Fruit fly (Drosophila melanogaster) whole organism, embryonic: ENCODE measurements around the gene CG33172.
A peak's percentile ranks its signal among the peaks of the same experiment; 100 is the strongest.

Experiments used
- Asciz ChIP-seq: fragments of 200-800 bp; sonication (Bioruptor generic); optimal IDR thresholded peaks from 2 replicates; lab custom pipeline; 2017; ENCODE audit warnings: missing biosample characterization, mild to moderate bottlenecking, missing genetic modification characterization, missing genetic modification reagents
- Atf3 ChIP-seq: fragments of 200-800 bp; sonication (Bioruptor generic); optimal IDR thresholded peaks from 3 replicates; lab custom pipeline; 2016; ENCODE audit warnings: missing biosample characterization, missing genetic modification characterization
- Bgb ChIP-seq: fragments of 200-800 bp; sonication (Bioruptor generic); IDR thresholded peaks from 2 replicates; pipeline ENCODE4 v1.3.6; 2022; ENCODE audit warnings: missing biosample characterization, missing genetic modification characterization; ENCODE audit not compliant: partially characterized antibody
- CG11456 ChIP-seq: fragments of 200-800 bp; sonication (Bioruptor generic); IDR thresholded peaks from 3 replicates; pipeline ENCODE4 v1.3.6; 2022; ENCODE audit warnings: missing biosample characterization, missing genetic modification characterization
- CG12236 ChIP-seq: fragments of 200-800 bp; sonication (Bioruptor generic); optimal IDR thresholded peaks from 2 replicates; lab custom pipeline; 2016; ENCODE audit warnings: missing biosample characterization, missing genetic modification characterization
- CG12391 ChIP-seq: fragments of 200-800 bp; sonication (Bioruptor generic); optimal IDR thresholded peaks from 3 replicates; lab custom pipeline; 2018; ENCODE audit warnings: missing biosample characterization, mild to moderate bottlenecking, missing genetic modification characterization, moderate library complexity
- CG13894 ChIP-seq: fragments of 200-800 bp; sonication (Bioruptor generic); optimal IDR thresholded peaks from 3 replicates; lab custom pipeline; 2018; ENCODE audit warnings: missing biosample characterization, mild to moderate bottlenecking, missing genetic modification characterization, moderate library complexity
- CG14860 ChIP-seq: fragments of 200-800 bp; sonication (Bioruptor generic); IDR thresholded peaks from 3 replicates; pipeline ENCODE4 v1.3.6; 2022; ENCODE audit warnings: missing biosample characterization, missing genetic modification characterization; ENCODE audit not compliant: partially characterized antibody
- CG16813 ChIP-seq: fragments of 200-800 bp; sonication (Bioruptor generic); IDR thresholded peaks from 3 replicates; pipeline ENCODE4 v1.3.6; 2022; ENCODE audit warnings: missing biosample characterization, missing genetic modification characterization; ENCODE audit not compliant: partially characterized antibody
- CG32772 ChIP-seq: fragments of 200-800 bp; sonication (Bioruptor generic); IDR thresholded peaks from 2 replicates; pipeline ENCODE4 v1.3.6; 2022; ENCODE audit warnings: missing biosample characterization, missing genetic modification characterization
- CG33557 ChIP-seq: fragments of 200-800 bp; sonication (Bioruptor generic); optimal IDR thresholded peaks from 2 replicates; lab custom pipeline; 2019; ENCODE audit warnings: missing biosample characterization, mild to moderate bottlenecking, missing genetic modification characterization, moderate library complexity
- CG3838 ChIP-seq: fragments of 200-800 bp; sonication (Bioruptor generic); optimal IDR thresholded peaks from 3 replicates; lab custom pipeline; 2016; ENCODE audit warnings: missing biosample characterization, missing genetic modification characterization
- CG6813 ChIP-seq: fragments of 200-800 bp; sonication (Bioruptor generic); optimal IDR thresholded peaks from 2 replicates; lab custom pipeline; 2017; ENCODE audit warnings: missing biosample characterization, missing genetic modification characterization, mild to moderate bottlenecking, moderate library complexity, missing genetic modification reagents
- CG8290 ChIP-seq, 3 experiments: fragments of 200-800 bp; sonication (Bioruptor generic); optimal IDR thresholded peaks; 2 replicates each; lab custom pipeline; 2016 to 2019; ENCODE audit warnings: missing biosample characterization in 3 of 3, missing genetic modification characterization in 3 of 3, mild to moderate bottlenecking in 2 of 3, moderate library complexity in 1 of 3
- Hmr ChIP-seq: fragments of 200-800 bp; sonication (Bioruptor generic); optimal IDR thresholded peaks from 3 replicates; lab custom pipeline; 2017; ENCODE audit warnings: mild to moderate bottlenecking, missing biosample characterization, missing genetic modification reagents, missing genetic modification characterization
- Hr78 ChIP-seq, 2 experiments: fragments of 200-800 bp in 1 of 2; fragments of >200 bp in 1 of 2; sonication (Bioruptor generic) in 1 of 2; optimal IDR thresholded peaks; 2 replicates each; lab custom pipeline; 2017 to 2019; ENCODE audit warnings: missing biosample characterization in 2 of 2, missing genetic modification characterization in 2 of 2, mild to moderate bottlenecking in 1 of 2, moderate library complexity in 1 of 2
- Neu2 ChIP-seq: fragments of 200-800 bp; sonication (Bioruptor generic); optimal IDR thresholded peaks from 3 replicates; lab custom pipeline; 2016; ENCODE audit warnings: missing biosample characterization, missing genetic modification characterization, borderline replicate concordance
- Ptx1 ChIP-seq: fragments of 200-800 bp; sonication (Bioruptor generic); IDR thresholded peaks from 2 replicates; pipeline ENCODE4 v1.3.6; 2022; ENCODE audit warnings: missing biosample characterization, missing genetic modification characterization
- Rfx ChIP-seq: fragments of 200-800 bp; sonication (Bioruptor generic); IDR thresholded peaks from 2 replicates; pipeline ENCODE4 v1.3.6; 2022; ENCODE audit warnings: missing biosample characterization, missing genetic modification characterization
- Scr ChIP-seq: fragments of 200-800 bp; sonication (Bioruptor generic); IDR thresholded peaks from 2 replicates; pipeline ENCODE4 v1.3.6; 2022; ENCODE audit warnings: missing biosample characterization, missing genetic modification characterization; ENCODE audit not compliant: partially characterized antibody
- Sin3A ChIP-seq: fragments of >200 bp; optimal IDR thresholded peaks from 2 replicates; lab custom pipeline; 2018
- Sry-δ ChIP-seq: fragments of 200-800 bp; sonication (Bioruptor generic); optimal IDR thresholded peaks from 2 replicates; lab custom pipeline; 2016; ENCODE audit warnings: missing biosample characterization, missing genetic modification characterization
- ato ChIP-seq: fragments of 200-800 bp; sonication (Bioruptor generic); IDR thresholded peaks from 2 replicates; pipeline ENCODE4 v1.3.6; 2022; ENCODE audit warnings: missing biosample characterization, missing genetic modification characterization; ENCODE audit not compliant: partially characterized antibody
- bbx ChIP-seq: fragments of 200-800 bp; sonication (Bioruptor generic); IDR thresholded peaks from 2 replicates; pipeline ENCODE4 v1.3.6; 2022; ENCODE audit warnings: missing biosample characterization, missing genetic modification characterization; ENCODE audit not compliant: partially characterized antibody
- chinmo ChIP-seq: fragments of 200-800 bp; sonication (Bioruptor generic); IDR thresholded peaks from 4 replicates; pipeline ENCODE4 v1.3.6; 2022; ENCODE audit warnings: missing biosample characterization, missing genetic modification characterization; ENCODE audit not compliant: partially characterized antibody
- crp ChIP-seq, 2 experiments: fragments of 200-800 bp; sonication (Bioruptor generic); optimal IDR thresholded peaks; 2 replicates in 1 of 2; 3 replicates in 1 of 2; lab custom pipeline; 2017; ENCODE audit warnings: missing biosample characterization in 2 of 2, missing genetic modification characterization in 2 of 2, mild to moderate bottlenecking in 1 of 2, moderate library complexity in 1 of 2
- dysf ChIP-seq: fragments of 200-800 bp; sonication (Bioruptor generic); IDR thresholded peaks from 3 replicates; pipeline ENCODE4 v1.3.6; 2022; ENCODE audit warnings: missing biosample characterization, missing genetic modification characterization
- emc ChIP-seq: fragments of 200-800 bp; sonication (Bioruptor generic); optimal IDR thresholded peaks from 2 replicates; lab custom pipeline; 2016; ENCODE audit warnings: missing biosample characterization, missing genetic modification characterization
- fd3F ChIP-seq: fragments of 200-800 bp; sonication (Bioruptor generic); optimal IDR thresholded peaks from 2 replicates; lab custom pipeline; 2018; ENCODE audit warnings: missing biosample characterization, mild to moderate bottlenecking, missing genetic modification characterization, moderate library complexity
- gcm2 ChIP-seq: fragments of 200-800 bp; sonication (Bioruptor generic); optimal IDR thresholded peaks from 2 replicates; lab custom pipeline; 2016; ENCODE audit warnings: missing biosample characterization, missing genetic modification characterization
- gfzf ChIP-seq: fragments of 200-800 bp; sonication (Bioruptor generic); optimal IDR thresholded peaks from 2 replicates; lab custom pipeline; 2016; ENCODE audit warnings: missing biosample characterization, mild to moderate bottlenecking, missing genetic modification characterization, moderate library complexity
- hbn ChIP-seq: fragments of 200-800 bp; sonication (Bioruptor generic); IDR thresholded peaks from 2 replicates; pipeline ENCODE4 v1.3.6; 2022; ENCODE audit warnings: missing biosample characterization, missing genetic modification characterization; ENCODE audit not compliant: partially characterized antibody
- inv ChIP-seq: fragments of 200-800 bp; sonication (Bioruptor generic); IDR thresholded peaks from 2 replicates; pipeline ENCODE4 v1.3.6; 2022; ENCODE audit warnings: missing biosample characterization, missing genetic modification characterization; ENCODE audit not compliant: partially characterized antibody
- luna ChIP-seq: fragments of 200-800 bp; sonication (Bioruptor generic); optimal IDR thresholded peaks from 2 replicates; lab custom pipeline; 2016; ENCODE audit warnings: missing biosample characterization, missing genetic modification characterization
- mld ChIP-seq: fragments of 200-800 bp; sonication (Bioruptor generic); IDR thresholded peaks from 3 replicates; pipeline ENCODE4 v1.3.6; 2022; ENCODE audit warnings: missing biosample characterization, missing genetic modification characterization; ENCODE audit not compliant: partially characterized antibody
- nerfin-2 ChIP-seq: fragments of 200-800 bp; sonication (Bioruptor generic); IDR thresholded peaks from 2 replicates; pipeline ENCODE4 v1.3.6; 2022; ENCODE audit warnings: missing biosample characterization, missing genetic modification characterization; ENCODE audit not compliant: partially characterized antibody
- org-1 ChIP-seq: fragments of 200-800 bp; sonication (Bioruptor generic); optimal IDR thresholded peaks from 2 replicates; lab custom pipeline; 2017; ENCODE audit warnings: missing biosample characterization, missing genetic modification characterization
- sc ChIP-seq, 3 experiments: fragments of >200 bp in 2 of 3; fragments of 200-800 bp in 1 of 3; sonication (Bioruptor generic) in 1 of 3; optimal IDR thresholded peaks; 2 replicates in 2 of 3; 3 replicates in 1 of 3; lab custom pipeline; 2017; ENCODE audit warnings: mild to moderate bottlenecking in 1 of 3, missing biosample characterization in 1 of 3, missing genetic modification characterization in 1 of 3, missing genetic modification reagents in 1 of 3
- sima ChIP-seq: fragments of 200-800 bp; sonication (Bioruptor generic); optimal IDR thresholded peaks from 2 replicates; lab custom pipeline; 2016; ENCODE audit warnings: missing biosample characterization, missing genetic modification characterization
- sna ChIP-seq: fragments of 200-800 bp; sonication (Bioruptor generic); IDR thresholded peaks from 2 replicates; pipeline ENCODE4 v1.3.6; 2022; ENCODE audit warnings: missing biosample characterization, missing genetic modification characterization; ENCODE audit not compliant: partially characterized antibody
- sr ChIP-seq: fragments of 200-800 bp; sonication (Bioruptor generic); IDR thresholded peaks from 3 replicates; pipeline ENCODE4 v1.3.6; 2022; ENCODE audit warnings: missing biosample characterization, missing genetic modification characterization
- ssp ChIP-seq: fragments of 200-800 bp; sonication (Bioruptor generic); IDR thresholded peaks from 2 replicates; pipeline ENCODE4 v1.3.6; 2022; ENCODE audit warnings: missing biosample characterization, missing genetic modification characterization
- tna ChIP-seq: fragments of 200-800 bp; sonication (Bioruptor generic); IDR thresholded peaks from 2 replicates; pipeline ENCODE4 v1.3.6; 2022; ENCODE audit warnings: missing biosample characterization, missing genetic modification characterization; ENCODE audit not compliant: partially characterized antibody

Gene CG33172

DNA sequence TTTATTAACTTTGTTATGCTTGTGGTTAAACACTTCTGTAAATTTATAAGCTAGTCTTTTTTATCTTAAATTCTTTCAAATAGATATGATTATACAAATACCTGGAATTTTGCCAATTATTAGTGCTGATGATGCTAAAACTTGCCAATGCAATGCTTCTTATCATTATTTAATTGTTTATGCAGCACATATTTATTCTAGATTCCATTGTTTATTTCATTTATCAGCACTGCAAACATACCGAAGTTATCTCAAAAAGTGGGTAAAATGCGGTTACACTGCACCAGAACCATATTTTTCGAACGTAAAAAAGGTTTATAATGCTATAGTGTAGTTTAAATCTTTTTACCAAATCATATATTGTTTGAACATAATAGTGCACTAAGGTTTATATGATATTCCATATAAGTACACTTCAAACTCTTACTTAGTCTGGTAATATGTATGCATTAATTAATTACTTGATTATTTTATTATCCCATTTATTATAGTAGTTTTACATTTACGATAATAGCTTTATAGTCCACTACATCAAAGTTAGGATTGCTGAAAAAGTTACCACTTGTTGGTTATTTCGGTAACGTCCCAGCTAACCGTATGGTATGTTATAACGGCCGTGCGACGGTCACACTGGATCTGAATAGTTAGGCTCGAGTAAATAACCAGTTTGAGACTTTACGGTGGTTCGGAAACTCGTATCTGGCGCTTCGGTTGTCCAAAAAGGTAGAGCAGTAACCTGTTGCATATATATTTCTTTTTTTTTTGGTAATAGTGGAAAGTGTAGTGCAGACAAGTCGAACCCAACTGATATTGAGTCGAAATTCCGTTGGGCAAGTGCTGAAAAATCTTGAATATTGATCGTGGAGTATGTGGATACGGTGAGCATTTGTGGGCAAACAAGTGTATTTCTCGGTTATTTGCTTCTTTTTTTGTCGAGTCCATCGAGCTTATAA, 19.0 kb downstream of the CG33172 start, which contains the start of gene Rhp (continued):
- TF ChIP-seq fd3F (GFP tag; lab: Kevin White, UChicago) = peak; percentile 58
- TF ChIP-seq sr = no peak
- no peak for TF ChIP-seq luna (GFP tag; lab: Kevin White, UChicago)
- TF ChIP-seq Asciz (GFP tag; lab: Kevin White, UChicago) = peak; percentile 64
- no peak for TF ChIP-seq CG13894 (tag; lab: Kevin White, UChicago)
- TF ChIP-seq Atf3 (GFP tag; lab: Kevin White, UChicago) = no peak
- TF ChIP-seq CG6813 = peak; percentile 75
- no peak for TF ChIP-seq CG3838 (GFP tag; lab: Kevin White, UChicago)
- no peak for TF ChIP-seq emc (GFP tag; lab: Kevin White, UChicago)
- TF ChIP-seq CG12391 = peak; percentile 11
- TF ChIP-seq CG12236 (GFP tag; lab: Kevin White, UChicago) = no peak
- TF ChIP-seq org-1 (GFP tag; lab: Kevin White, UChicago) = no peak
- TF ChIP-seq sc (optimal IDR thresholded peaks at IDR 0.05; lab: Kevin White, UChicago) = no peak
- no peak for TF ChIP-seq sc (GFP tag; optimal IDR thresholded peaks at IDR 0.05; lab: Kevin White, UChicago)
- no peak for TF ChIP-seq CG32772 (GFP tag; lab: Robert Waterston, UW)
- TF ChIP-seq dysf (GFP tag; lab: Robert Waterston, UW) = no peak
- TF ChIP-seq gcm2 = no peak
- no peak for TF ChIP-seq inv (GFP tag; lab: Robert Waterston, UW)
- peak; percentile 68 for TF ChIP-seq CG33557 (GFP tag; lab: Kevin White, UChicago)
- peak; percentile 37 for TF ChIP-seq Hmr (GFP tag; lab: Kevin White, UChicago)
- TF ChIP-seq sima = no peak

DNA sequence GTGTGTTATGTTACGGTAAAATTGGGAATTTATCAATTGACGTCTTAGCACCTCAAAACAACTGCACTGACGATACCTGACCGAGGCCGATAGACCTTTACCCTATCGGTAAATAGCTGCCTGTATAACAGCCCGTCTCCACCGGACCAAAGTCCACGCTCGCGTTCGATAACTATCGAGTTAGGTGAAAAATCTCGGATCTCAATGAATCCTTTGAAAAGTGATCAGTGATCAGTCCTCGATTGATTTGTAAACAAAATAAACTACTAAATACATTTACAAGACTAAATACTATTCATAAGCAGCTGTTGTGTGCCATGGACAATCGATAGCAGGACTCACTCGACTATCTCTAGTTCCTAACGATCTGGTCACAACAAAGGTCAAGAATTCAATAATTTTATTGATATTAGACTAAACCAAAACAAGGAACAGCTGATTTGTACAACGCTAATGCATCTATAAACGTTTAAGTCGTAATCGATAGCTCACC, 26.5 kb downstream of the CG33172 start, which contains the start of gene sordd1:
Gene sordd1, minus strand, starts transcription at position 78 of the 493 bp plus-strand sequence.
- TF ChIP-seq mld (GFP tag; lab: Robert Waterston, UW) (peak; percentile 82), Sry-δ (GFP tag; lab: Kevin White, UChicago) (peak; percentile 76), ato (GFP tag; lab: Robert Waterston, UW) (peak; percentile 81), Sin3A (lab: Kevin White, UChicago) (peak; percentile 15), ssp (peak; percentile 98), Hr78 (GFP tag; optimal IDR thresholded peaks at IDR 0.05; lab: Kevin White, UChicago) (peak in 1 of 2 experiments; percentile 58), CG11456 (peak; percentile 51; the same call in 1 of the 3 replicates), Neu2 (peak; percentile 53), CG14860 (GFP tag; lab: Robert Waterston, UW) (peak; percentile 89), CG8290 (GFP tag; optimal IDR thresholded peaks at IDR 0.05; lab: Kevin White, UChicago) (peak; percentile 74), CG8290 (tag; optimal IDR thresholded peaks at IDR 0.05; lab: Kevin White, UChicago) (peak in 1 of 2 experiments; percentile 63), inv (GFP tag; lab: Robert Waterston, UW) (peak; percentile 95), Bgb (GFP tag; lab: Robert Waterston, UW) (peak; percentile 91), bbx (GFP tag; lab: Robert Waterston, UW) (peak; percentile 85), hbn (GFP tag; lab: Robert Waterston, UW) (peak; percentile 83), Rfx (GFP tag; lab: Robert Waterston, UW) (0 out of 2 replicates have a peak, but pooled peaks have one; percentile 27), tna (peak; percentile 86), gfzf (GFP tag; lab: Kevin White, UChicago) (peak; percentile 2), nerfin-2 (GFP tag; lab: Robert Waterston, UW) (peak; percentile 88), CG16813 (GFP tag; lab: Robert Waterston, UW) (peak; percentile 97), crp (GFP tag; optimal IDR thresholded peaks at IDR 0.05; lab: Kevin White, UChicago) (peak in 1 of 2 experiments; percentile 27), Scr (GFP tag; lab: Robert Waterston, UW) (peak; percentile 92), sna (GFP tag; lab: Robert Waterston, UW) (peak; percentile 70; the same call in 1 of the 2 replicates), Ptx1 (GFP tag; lab: Robert Waterston, UW) (0 out of 2 replicates have a peak, but pooled peaks have one; percentile 23), chinmo (peak; percentile 86; the same call in 1 of the 4 replicates)
